Fruit fly (Drosophila melanogaster) S2 (cell line): ENCODE data around the gene Rab19.

Experiments
- CG8478 ChIP-seq: fragments of >200 bp; optimal IDR thresholded peaks from 2 replicates; lab custom pipeline; 2018
- CTCF ChIP-seq, 2 experiments: fragments of >200 bp; optimal IDR thresholded peaks; 2 replicates each; lab custom pipeline; 2018

- TF ChIP-seq CTCF (optimal IDR thresholded peaks at IDR 0.05; lab: Kevin White, UChicago) (no peak), CG8478 (lab: Kevin White, UChicago) (no peak)
Measured at dm6 chr3L:8336372-8336771, 39.6 kb downstream of the Rab19 start, which contains the start of gene Cpr66Cb.
